Worm (Caenorhabditis elegans) whole organism, early embryonic: ENCODE measurements around the gene pkn-1.

ENCODE experiments used
- B0310.2 ChIP-seq: sonication (generic microtip); optimal IDR thresholded peaks from 2 replicates; lab custom pipeline; 2016; ENCODE audit warnings: mild to moderate bottlenecking, missing genetic modification characterization, missing compliant biosample characterization
- F13C5.2 ChIP-seq: sonication (generic microtip); optimal IDR thresholded peaks from 2 replicates; lab custom pipeline; 2017; ENCODE audit warnings: mild to moderate bottlenecking, missing genetic modification characterization, inconsistent platforms, missing compliant biosample characterization
- aly-1 ChIP-seq: sonication (generic microtip); optimal IDR thresholded peaks from 2 replicates; lab custom pipeline; 2016; ENCODE audit warnings: missing genetic modification characterization, missing compliant biosample characterization
- ama-1 ChIP-seq: fragments of 150-350 bp; optimal IDR thresholded peaks from 2 replicates; lab custom pipeline; 2014
- ceh-13 ChIP-seq: fragments of 200-800 bp; sonication (Bioruptor generic); optimal IDR thresholded peaks from 2 replicates; lab custom pipeline; 2018; ENCODE audit warnings: mild to moderate bottlenecking, missing genetic modification characterization, missing compliant biosample characterization
- ceh-36 ChIP-seq: sonication (generic microtip); optimal IDR thresholded peaks from 2 replicates; lab custom pipeline; 2016; ENCODE audit warnings: missing genetic modification characterization, inconsistent platforms, missing compliant biosample characterization
- ets-7 ChIP-seq: sonication (generic microtip); optimal IDR thresholded peaks from 2 replicates; lab custom pipeline; 2016; ENCODE audit warnings: missing genotype, missing genetic modification characterization, missing compliant biosample characterization
- flt-1 ChIP-seq: fragments of 200-800 bp; sonication (Bioruptor generic); IDR thresholded peaks from 2 replicates; pipeline ENCODE4 v1.3.6; 2022; ENCODE audit warnings: missing genetic modification characterization, missing compliant biosample characterization
- hnd-1 ChIP-seq: sonication (generic microtip); optimal IDR thresholded peaks from 2 replicates; lab custom pipeline; 2016; ENCODE audit warnings: missing genetic modification characterization, missing compliant biosample characterization
- pes-1 ChIP-seq: fragments of 200-800 bp; sonication (Bioruptor generic); IDR thresholded peaks from 2 replicates; pipeline ENCODE4 v1.3.6; 2022; ENCODE audit warnings: missing genetic modification reagents, missing genetic modification characterization, missing compliant biosample characterization
- tbx-11 ChIP-seq: fragments of 200-800 bp; sonication (Bioruptor generic); IDR thresholded peaks from 2 replicates; pipeline ENCODE4 v1.3.6; 2022; ENCODE audit warnings: missing genetic modification characterization, missing compliant biosample characterization
- tbx-37 ChIP-seq: fragments of 200-800 bp; sonication (Bioruptor generic); conservative IDR thresholded peaks from 2 replicates; pipeline ENCODE4 v1.3.6; 2022; ENCODE audit warnings: missing genetic modification reagents, missing genetic modification characterization, missing compliant biosample characterization
- tra-4 ChIP-seq: sonication (generic microtip); optimal IDR thresholded peaks from 2 replicates; lab custom pipeline; 2017; ENCODE audit warnings: missing genetic modification characterization, missing compliant biosample characterization

DNA sequence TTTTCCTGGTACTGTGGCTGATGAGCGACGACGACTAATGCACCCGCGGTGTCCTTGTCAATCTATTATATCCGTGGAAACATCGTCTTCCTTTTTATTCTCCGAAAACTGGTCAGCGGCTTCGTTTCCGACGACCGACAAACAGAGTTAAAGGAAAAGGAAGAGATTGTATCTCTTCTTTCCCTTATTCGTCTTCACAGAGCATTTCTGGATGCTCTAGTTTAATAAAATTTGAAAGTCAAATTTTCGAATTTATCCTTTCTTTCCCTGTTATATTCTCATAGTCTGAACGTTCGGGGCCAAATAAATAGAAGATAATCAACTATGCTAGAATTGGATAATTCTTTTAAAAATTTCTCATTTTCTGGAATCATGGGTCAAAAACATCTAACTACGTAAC is 4.2 kb upstream of the pkn-1 start:
- no peak for TF ChIP-seq tbx-37 (GFP tag; lab: Robert Waterston, UW)
- TF ChIP-seq ama-1 (lab: Kevin White, UChicago) = no peak
- TF ChIP-seq tra-4 = no peak
- no peak for TF ChIP-seq aly-1
- no peak for TF ChIP-seq hnd-1 (tag; lab: Kevin White, UChicago)
- no peak for TF ChIP-seq B0310.2 (tag; lab: Kevin White, UChicago)
- no peak for TF ChIP-seq F13C5.2
- TF ChIP-seq ceh-36 (tag; lab: Kevin White, UChicago) = no peak
- TF ChIP-seq tbx-11 = no peak
- no peak for TF ChIP-seq ceh-13 (GFP tag; lab: Kevin White, UChicago)
- TF ChIP-seq flt-1 (GFP tag; lab: Robert Waterston, UW) = no peak
- no peak for TF ChIP-seq pes-1
- TF ChIP-seq ets-7 (tag; lab: Kevin White, UChicago) = no peak
